Fruit fly (Drosophila melanogaster) whole organism, pupa: ENCODE measurements around the gene zormin.

Source experiments
- CG10348 ChIP-seq: fragments of 200-800 bp; sonication (Bioruptor generic); IDR thresholded peaks from 2 replicates; pipeline ENCODE4 v1.3.6; 2022; ENCODE audit warnings: missing biosample characterization, missing genetic modification characterization
- CG32121 ChIP-seq: fragments of 200-800 bp; sonication (Bioruptor generic); IDR thresholded peaks from 2 replicates; pipeline ENCODE4 v1.3.6; 2022; ENCODE audit warnings: missing biosample characterization, missing genetic modification characterization
- CG34367 ChIP-seq: fragments of 200-800 bp; sonication (Bioruptor generic); optimal IDR thresholded peaks from 2 replicates; lab custom pipeline; 2018; ENCODE audit warnings: missing biosample characterization, mild to moderate bottlenecking, missing genetic modification characterization
- EcR ChIP-seq: fragments of 200-800 bp; sonication (Bioruptor generic); optimal IDR thresholded peaks from 3 replicates; lab custom pipeline; 2019; ENCODE audit warnings: missing biosample characterization, missing genetic modification characterization, mild to moderate bottlenecking, moderate library complexity, missing genetic modification reagents
- rn ChIP-seq: fragments of 200-800 bp; sonication (Bioruptor generic); IDR thresholded peaks from 2 replicates; pipeline ENCODE4 v1.3.6; 2022; ENCODE audit warnings: missing biosample characterization, missing genetic modification characterization

dm6 chr3L:2151588-2152372 lies at the start of gene zormin:
- TF ChIP-seq CG10348 (no peak), CG32121 (GFP tag; lab: Robert Waterston, UW) (no peak), rn (no peak), EcR (no peak), CG34367 (tag; lab: Kevin White, UChicago) (peak; percentile 67)
